Worm (Caenorhabditis elegans) whole organism, L4 larva: ENCODE measurements around the gene idpc-6.

Source experiments
- F37D6.2 ChIP-seq: sonication (generic microtip); optimal IDR thresholded peaks from 2 replicates; lab custom pipeline; 2016; ENCODE audit warnings: mild to moderate bottlenecking, missing genetic modification characterization, missing compliant biosample characterization
- T20F7.1 ChIP-seq: fragments of 200-800 bp; sonication (Bioruptor generic); optimal IDR thresholded peaks from 2 replicates; lab custom pipeline; 2018; ENCODE audit warnings: mild to moderate bottlenecking, missing genetic modification characterization, missing compliant biosample characterization
- daf-12 ChIP-seq: fragments of 150-350 bp; optimal IDR thresholded peaks from 2 replicates; lab custom pipeline; 2014; ENCODE audit warnings: missing biosample characterization, missing genetic modification reagents, missing genetic modification characterization
- egl-27 ChIP-seq: sonication (generic microtip); optimal IDR thresholded peaks from 3 replicates; lab custom pipeline; 2017; ENCODE audit warnings: missing biosample characterization, missing genetic modification reagents, missing genetic modification characterization
- lsy-2 ChIP-seq, 2 experiments: fragments of 150-350 bp in 1 of 2; sonication (generic microtip) in 1 of 2; optimal IDR thresholded peaks; 2 replicates each; lab custom pipeline; 2014 to 2017; ENCODE audit warnings: missing biosample characterization in 2 of 2, missing genetic modification characterization in 2 of 2
- nhr-237 ChIP-seq: sonication (generic microtip); optimal IDR thresholded peaks from 2 replicates; lab custom pipeline; 2017; ENCODE audit warnings: missing biosample characterization, missing genetic modification characterization
- nhr-76 ChIP-seq: fragments of 150-350 bp; optimal IDR thresholded peaks from 2 replicates; lab custom pipeline; 2014; ENCODE audit warnings: missing biosample characterization, missing genetic modification characterization
- set-16 ChIP-seq: fragments of 200-800 bp; sonication (Bioruptor generic); IDR thresholded peaks from 2 replicates; pipeline ENCODE4 v1.3.6; 2022; ENCODE audit warnings: missing genetic modification reagents, missing genetic modification characterization, missing compliant biosample characterization

ce11 chrV:9583323-9583644 is 36.7 kb upstream of the idpc-6 start, which contains the start of gene K09G1.1:
- TF ChIP-seq T20F7.1 (GFP tag; lab: Kevin White, UChicago) (no peak), nhr-237 (tag; lab: Kevin White, UChicago) (no peak), F37D6.2 (tag; lab: Kevin White, UChicago) (no peak), egl-27 (tag; lab: Kevin White, UChicago) (no peak), nhr-76 (tag; lab: Kevin White, UChicago) (no peak), lsy-2 (tag; optimal IDR thresholded peaks at IDR 0.05; lab: Kevin White, UChicago) (no peak), daf-12 (no peak), set-16 (GFP tag; lab: Robert Waterston, UW) (no peak)
